Fruit fly (Drosophila melanogaster) whole organism, wandering third instar larva: ENCODE data around the gene tay.

ENCODE experiments used
- Abd-B ChIP-seq: fragments of >200 bp; optimal IDR thresholded peaks from 2 replicates; lab custom pipeline; 2017; ENCODE audit warnings: missing biosample characterization, missing genetic modification characterization
- CG32264 ChIP-seq: fragments of 200-800 bp; sonication (Bioruptor generic); optimal IDR thresholded peaks from 2 replicates; lab custom pipeline; 2016; ENCODE audit warnings: missing biosample characterization, missing genetic modification characterization
- CG9705 ChIP-seq: fragments of 200-800 bp; sonication (Bioruptor generic); optimal IDR thresholded peaks from 2 replicates; lab custom pipeline; 2018; ENCODE audit warnings: missing biosample characterization, mild to moderate bottlenecking, missing genetic modification characterization
- CrebA ChIP-seq: fragments of 200-800 bp; sonication (Bioruptor generic); optimal IDR thresholded peaks from 2 replicates; lab custom pipeline; 2016; ENCODE audit warnings: missing biosample characterization, mild to moderate bottlenecking, missing genetic modification characterization, borderline replicate concordance
- Dfd ChIP-seq: fragments of >200 bp; optimal IDR thresholded peaks from 2 replicates; lab custom pipeline; 2017; ENCODE audit warnings: missing biosample characterization, missing genetic modification characterization
- Dif ChIP-seq: fragments of 200-275, 200-300 bp; sonication (Bioruptor generic); optimal IDR thresholded peaks from 2 replicates; lab custom pipeline; 2018; ENCODE audit warnings: missing biosample characterization, missing genetic modification characterization; ENCODE audit not compliant: partially characterized antibody
- GATAd ChIP-seq: sonication (Bioruptor generic); optimal IDR thresholded peaks from 2 replicates; lab custom pipeline; 2016; ENCODE audit warnings: missing biosample characterization, missing genetic modification characterization
- HLH106 ChIP-seq: fragments of 200-800 bp; optimal IDR thresholded peaks from 3 replicates; lab custom pipeline; 2019; ENCODE audit warnings: missing biosample characterization, mild to moderate bottlenecking, missing genetic modification characterization, moderate library complexity
- Hnf4 ChIP-seq: fragments of 200-800 bp; sonication (Bioruptor generic); optimal IDR thresholded peaks from 2 replicates; lab custom pipeline; 2016; ENCODE audit warnings: missing biosample characterization, mild to moderate bottlenecking, missing genetic modification characterization
- Hr78 ChIP-seq: fragments of >200 bp; optimal IDR thresholded peaks from 2 replicates; lab custom pipeline; 2017; ENCODE audit warnings: missing biosample characterization, missing genetic modification characterization
- Hr83 ChIP-seq: fragments of 200-300 bp; sonication (Bioruptor generic); optimal IDR thresholded peaks from 2 replicates; lab custom pipeline; 2016; ENCODE audit warnings: missing biosample characterization, mild to moderate bottlenecking, missing genetic modification characterization, moderate library complexity; ENCODE audit not compliant: poor library complexity, severe bottlenecking
- Jra ChIP-seq: sonication (Bioruptor generic); optimal IDR thresholded peaks from 2 replicates; lab custom pipeline; 2016; ENCODE audit warnings: missing biosample characterization, missing genetic modification characterization
- Mio ChIP-seq: sonication (Bioruptor generic); optimal IDR thresholded peaks from 2 replicates; lab custom pipeline; 2016; ENCODE audit warnings: missing biosample characterization, missing genetic modification characterization
- Myc ChIP-seq: fragments of >200 bp; optimal IDR thresholded peaks from 2 replicates; lab custom pipeline; 2017
- N ChIP-seq: fragments of >200 bp; optimal IDR thresholded peaks from 2 replicates; lab custom pipeline; 2018; ENCODE audit warnings: missing biosample characterization, missing external identifiers, missing genetic modification characterization
- OdsH ChIP-seq: fragments of 200-800 bp; sonication (Bioruptor generic); optimal IDR thresholded peaks from 2 replicates; lab custom pipeline; 2016; ENCODE audit warnings: missing biosample characterization, mild to moderate bottlenecking, missing genetic modification characterization
- Rel ChIP-seq, 2 experiments: fragments of 200-800 bp; sonication (Bioruptor generic) in 1 of 2; optimal IDR thresholded peaks; 2 replicates in 1 of 2; 3 replicates in 1 of 2; lab custom pipeline; 2016 to 2019; ENCODE audit warnings: mild to moderate bottlenecking in 2 of 2, missing biosample characterization in 2 of 2, missing genetic modification characterization in 2 of 2, moderate library complexity in 1 of 2
- Sp1 ChIP-seq: fragments of 200-800 bp; sonication (Bioruptor generic); optimal IDR thresholded peaks from 3 replicates; lab custom pipeline; 2019; ENCODE audit warnings: missing biosample characterization, mild to moderate bottlenecking, missing genetic modification characterization, moderate library complexity
- Vsx2 ChIP-seq: fragments of 200-300, 225-300 bp; sonication (Bioruptor generic); optimal IDR thresholded peaks from 2 replicates; lab custom pipeline; 2018; ENCODE audit warnings: missing biosample characterization, missing genetic modification characterization; ENCODE audit not compliant: partially characterized antibody
- br ChIP-seq: fragments of 200-800 bp; sonication (Bioruptor generic); optimal IDR thresholded peaks from 2 replicates; lab custom pipeline; 2016; ENCODE audit warnings: missing biosample characterization, missing genetic modification characterization
- brk ChIP-seq: fragments of 200-800 bp; sonication (Bioruptor generic); optimal IDR thresholded peaks from 2 replicates; lab custom pipeline; 2016; ENCODE audit warnings: missing biosample characterization, mild to moderate bottlenecking, missing genetic modification characterization
- dl ChIP-seq, 2 experiments: fragments of 175-275, 200-275 bp in 1 of 2; fragments of 200-275 bp in 1 of 2; sonication (Bioruptor generic); optimal IDR thresholded peaks; lab custom pipeline; 2018; ENCODE audit warnings: mild to moderate bottlenecking in 2 of 2, missing biosample characterization in 2 of 2, missing genetic modification characterization in 2 of 2, moderate library complexity in 2 of 2; ENCODE audit not compliant: partially characterized antibody in 2 of 2, insufficient read depth in 1 of 2
- dmrt93B ChIP-seq: fragments of 200-800 bp; sonication (Bioruptor generic); optimal IDR thresholded peaks from 2 replicates; lab custom pipeline; 2018; ENCODE audit warnings: missing biosample characterization, mild to moderate bottlenecking, missing genetic modification characterization
- dsf ChIP-seq: sonication (Bioruptor generic); optimal IDR thresholded peaks from 2 replicates; lab custom pipeline; 2016; ENCODE audit warnings: missing biosample characterization, missing genetic modification characterization, borderline replicate concordance
- ey ChIP-seq: fragments of 200-800 bp; sonication (Bioruptor generic); optimal IDR thresholded peaks from 2 replicates; lab custom pipeline; 2016; ENCODE audit warnings: missing biosample characterization, missing genetic modification characterization
- foxo ChIP-seq, 2 experiments: fragments of 200-800 bp; sonication (Bioruptor generic); optimal IDR thresholded peaks; 2 replicates in 1 of 2; 3 replicates in 1 of 2; lab custom pipeline; 2016 to 2017; ENCODE audit warnings: missing biosample characterization in 2 of 2, missing genetic modification characterization in 2 of 2
- fru ChIP-seq: fragments of 200-800 bp; sonication (Bioruptor generic); optimal IDR thresholded peaks from 3 replicates; lab custom pipeline; 2016; ENCODE audit warnings: missing biosample characterization, mild to moderate bottlenecking, missing genetic modification characterization
- h ChIP-seq: fragments of 200-800 bp; sonication (Bioruptor generic); optimal IDR thresholded peaks from 3 replicates; lab custom pipeline; 2016; ENCODE audit warnings: missing biosample characterization, mild to moderate bottlenecking, missing genetic modification characterization
- jim ChIP-seq: fragments of 175-275, 200-325 bp; sonication (Bioruptor generic); optimal IDR thresholded peaks from 2 replicates; lab custom pipeline; 2016; ENCODE audit warnings: missing biosample characterization, mild to moderate bottlenecking, missing genetic modification characterization
- lola ChIP-seq: fragments of >200 bp; optimal IDR thresholded peaks from 2 replicates; lab custom pipeline; 2017; ENCODE audit warnings: missing biosample characterization, missing genetic modification characterization
- pan ChIP-seq: fragments of >200 bp; optimal IDR thresholded peaks from 2 replicates; lab custom pipeline; 2017
- psq ChIP-seq: fragments of 200-800 bp; sonication (Bioruptor generic); optimal IDR thresholded peaks from 3 replicates; lab custom pipeline; 2017; ENCODE audit warnings: missing biosample characterization, mild to moderate bottlenecking, missing genetic modification characterization, moderate library complexity
- rgr ChIP-seq: fragments of 200-800 bp; sonication (Bioruptor generic); optimal IDR thresholded peaks from 3 replicates; lab custom pipeline; 2016; ENCODE audit warnings: missing biosample characterization, mild to moderate bottlenecking, missing genetic modification characterization
- sage ChIP-seq: fragments of 200-800 bp; sonication (Bioruptor generic); optimal IDR thresholded peaks from 2 replicates; lab custom pipeline; 2016; ENCODE audit warnings: missing biosample characterization, mild to moderate bottlenecking, missing genetic modification characterization
- sv ChIP-seq: fragments of 200-800 bp; sonication (Bioruptor generic); optimal IDR thresholded peaks from 3 replicates; lab custom pipeline; 2016; ENCODE audit warnings: missing biosample characterization, missing genetic modification characterization
- tai ChIP-seq: sonication (Bioruptor generic); optimal IDR thresholded peaks from 2 replicates; lab custom pipeline; 2016; ENCODE audit warnings: missing biosample characterization, missing genetic modification characterization
- usp ChIP-seq: fragments of >200 bp; optimal IDR thresholded peaks from 2 replicates; lab custom pipeline; 2017; ENCODE audit warnings: missing biosample characterization, missing genetic modification characterization
- woc ChIP-seq: sonication (Bioruptor generic); optimal IDR thresholded peaks from 2 replicates; lab custom pipeline; 2016; ENCODE audit warnings: missing biosample characterization, mild to moderate bottlenecking, missing genetic modification characterization

The tay gene

dm6 chrX:15869843-15870242 is 17.3 kb downstream of the tay start, which contains the start of gene CG16952 (continued):
- TF ChIP-seq fru (GFP tag; lab: Kevin White, UChicago) (peak; percentile 2), CG9705 (GFP tag; lab: Kevin White, UChicago) (no peak), Hr78 (GFP tag; lab: Kevin White, UChicago) (no peak), Abd-B (no peak), woc (no peak), Rel (GFP tag; optimal IDR thresholded peaks at IDR 0.05; lab: Kevin White, UChicago) (no peak), Rel (tag; optimal IDR thresholded peaks at IDR 0.05; lab: Kevin White, UChicago) (peak; percentile 19), tai (GFP tag; lab: Kevin White, UChicago) (no peak), dsf (no peak), N (GFP tag; lab: Kevin White, UChicago) (peak; percentile 65), CrebA (GFP tag; lab: Kevin White, UChicago) (no peak), Myc (lab: Kevin White, UChicago) (no peak), CG32264 (GFP tag; lab: Kevin White, UChicago) (no peak), usp (GFP tag; lab: Kevin White, UChicago) (no peak)
- TF ChIP-seq, all 38 proteins: peak for 4

- TF ChIP-seq woc (no peak), lola (GFP tag; lab: Kevin White, UChicago) (no peak), Dfd (GFP tag; lab: Kevin White, UChicago) (no peak), psq (GFP tag; lab: Kevin White, UChicago) (no peak), Myc (lab: Kevin White, UChicago) (no peak), pan (no peak), Sp1 (GFP tag; lab: Kevin White, UChicago) (no peak), dsf (no peak), tai (GFP tag; lab: Kevin White, UChicago) (no peak)
- TF ChIP-seq, all 38 proteins: peak for 0
Observed at dm6 chrX:15868781-15869180, 18.3 kb downstream of the tay start.

- TF ChIP-seq dl (GFP tag; optimal IDR thresholded peaks at IDR 0.05; lab: Kevin White, UChicago; ENCODE audit: insufficient read depth in 1 of 2, partially characterized antibody in 2 of 2) (no peak), brk (GFP tag; lab: Kevin White, UChicago) (peak; percentile 99), CrebA (GFP tag; lab: Kevin White, UChicago) (peak; percentile 98), CG32264 (GFP tag; lab: Kevin White, UChicago) (peak; percentile 99), sage (GFP tag; lab: Kevin White, UChicago) (peak; percentile 99), OdsH (peak; percentile 100), Rel (GFP tag; optimal IDR thresholded peaks at IDR 0.05; lab: Kevin White, UChicago) (peak; percentile 99), Rel (tag; optimal IDR thresholded peaks at IDR 0.05; lab: Kevin White, UChicago) (peak; percentile 99), CG9705 (GFP tag; lab: Kevin White, UChicago) (peak; percentile 100), Hnf4 (GFP tag; lab: Kevin White, UChicago) (peak; percentile 99), N (GFP tag; lab: Kevin White, UChicago) (no peak), pan (no peak), h (GFP tag; lab: Kevin White, UChicago) (peak; percentile 100), rgr (peak; percentile 100), dsf (peak; percentile 98), Jra (GFP tag; lab: Kevin White, UChicago) (peak; percentile 99), woc (peak; percentile 99), ey (peak; percentile 99), Hr78 (GFP tag; lab: Kevin White, UChicago) (no peak), Dif (GFP tag; lab: Kevin White, UChicago) (no peak), Mio (GFP tag; lab: Kevin White, UChicago) (peak; percentile 92), foxo (GFP tag; optimal IDR thresholded peaks at IDR 0.05; lab: Kevin White, UChicago) (peak; percentile 98 to 100), tai (GFP tag; lab: Kevin White, UChicago) (peak; percentile 98), Dfd (GFP tag; lab: Kevin White, UChicago) (peak; percentile 97), HLH106 (tag; lab: Kevin White, UChicago) (peak; percentile 100), usp (GFP tag; lab: Kevin White, UChicago) (no peak), Myc (lab: Kevin White, UChicago) (no peak), sv (GFP tag; lab: Kevin White, UChicago) (peak; percentile 99), Vsx2 (GFP tag; lab: Kevin White, UChicago) (no peak), dmrt93B (GFP tag; lab: Kevin White, UChicago) (peak; percentile 99), psq (GFP tag; lab: Kevin White, UChicago) (peak; percentile 99), lola (GFP tag; lab: Kevin White, UChicago) (no peak), Hr83 (GFP tag; lab: Kevin White, UChicago) (peak; percentile 85), Abd-B (no peak), Sp1 (GFP tag; lab: Kevin White, UChicago) (peak; percentile 100), GATAd (peak; percentile 95), jim (GFP tag; lab: Kevin White, UChicago) (no peak), br (GFP tag; lab: Kevin White, UChicago) (peak; percentile 99), fru (GFP tag; lab: Kevin White, UChicago) (peak; percentile 100)
Observed at dm6 chrX:15867863-15868262, 19.2 kb downstream of the tay start, which contains the start of gene Gapdh2. Gene Gapdh2, plus strand, starts transcription at chrX:15868145.
